Fruit fly (Drosophila melanogaster) whole organism, embryonic: ENCODE results near the gene ppk13.

Experiments
- ATbp ChIP-seq: fragments of 200-800 bp; sonication (Bioruptor generic); optimal IDR thresholded peaks from 2 replicates; lab custom pipeline; 2017; ENCODE audit warnings: missing biosample characterization, mild to moderate bottlenecking, missing genetic modification characterization, missing genetic modification reagents
- Atf3 ChIP-seq: fragments of 200-800 bp; sonication (Bioruptor generic); optimal IDR thresholded peaks from 3 replicates; lab custom pipeline; 2016; ENCODE audit warnings: missing biosample characterization, missing genetic modification characterization
- BEAF-32 ChIP-seq: fragments of 200-800 bp; sonication (Bioruptor generic); optimal IDR thresholded peaks from 3 replicates; lab custom pipeline; 2017; ENCODE audit warnings: missing biosample characterization, missing genetic modification characterization, mild to moderate bottlenecking, moderate library complexity, missing genetic modification reagents
- CG10366 ChIP-seq: fragments of 200-800 bp; sonication (Bioruptor generic); IDR thresholded peaks from 2 replicates; pipeline ENCODE4 v1.3.6; 2022; ENCODE audit warnings: missing biosample characterization, missing genetic modification characterization
- CG10431 ChIP-seq: fragments of 200-800 bp; sonication (Bioruptor generic); optimal IDR thresholded peaks from 3 replicates; lab custom pipeline; 2018; ENCODE audit warnings: missing biosample characterization, mild to moderate bottlenecking, missing genetic modification characterization
- CG11247 ChIP-seq: fragments of 200-800 bp; sonication (Bioruptor generic); IDR thresholded peaks from 2 replicates; pipeline ENCODE4 v1.3.6; 2022; ENCODE audit warnings: missing biosample characterization, missing genetic modification characterization
- CG11560 ChIP-seq: fragments of 200-800 bp; sonication (Bioruptor generic); IDR thresholded peaks from 3 replicates; pipeline ENCODE4 v1.3.6; 2022; ENCODE audit warnings: missing biosample characterization, missing genetic modification characterization
- CG12236 ChIP-seq: fragments of 200-800 bp; sonication (Bioruptor generic); optimal IDR thresholded peaks from 2 replicates; lab custom pipeline; 2016; ENCODE audit warnings: missing biosample characterization, missing genetic modification characterization
- CG12299 ChIP-seq: fragments of 200-800 bp; sonication (Bioruptor generic); optimal IDR thresholded peaks from 2 replicates; lab custom pipeline; 2018; ENCODE audit warnings: missing biosample characterization, mild to moderate bottlenecking, missing genetic modification characterization
- CG12391 ChIP-seq: fragments of 200-800 bp; sonication (Bioruptor generic); optimal IDR thresholded peaks from 3 replicates; lab custom pipeline; 2018; ENCODE audit warnings: missing biosample characterization, mild to moderate bottlenecking, missing genetic modification characterization, moderate library complexity
- CG13424 ChIP-seq: fragments of 200-800 bp; sonication (Bioruptor generic); optimal IDR thresholded peaks from 2 replicates; lab custom pipeline; 2019; ENCODE audit warnings: missing biosample characterization, mild to moderate bottlenecking, missing genetic modification characterization, moderate library complexity
- CG17186 ChIP-seq: fragments of 200-800 bp; sonication (Bioruptor generic); optimal IDR thresholded peaks from 3 replicates; lab custom pipeline; 2017; ENCODE audit warnings: missing biosample characterization, missing genetic modification reagents, missing genetic modification characterization
- CG17829 ChIP-seq: fragments of 200-800 bp; optimal IDR thresholded peaks from 2 replicates; lab custom pipeline; 2019; ENCODE audit warnings: missing biosample characterization, mild to moderate bottlenecking, missing genetic modification characterization, moderate library complexity
- CG1792 ChIP-seq: fragments of 200-800 bp; sonication (Bioruptor generic); optimal IDR thresholded peaks from 2 replicates; lab custom pipeline; 2016; ENCODE audit warnings: missing biosample characterization, missing genetic modification characterization
- CG2678 ChIP-seq: fragments of 200-800 bp; sonication (Bioruptor generic); optimal IDR thresholded peaks from 3 replicates; lab custom pipeline; 2019; ENCODE audit warnings: missing biosample characterization, mild to moderate bottlenecking, missing genetic modification characterization, moderate library complexity
- CG30431 ChIP-seq: fragments of 200-800 bp; sonication (Bioruptor generic); optimal IDR thresholded peaks from 2 replicates; lab custom pipeline; 2017; ENCODE audit warnings: missing biosample characterization, missing genetic modification characterization
- CG31388 ChIP-seq: fragments of 200-800 bp; sonication (Bioruptor generic); optimal IDR thresholded peaks from 2 replicates; lab custom pipeline; 2016; ENCODE audit warnings: missing biosample characterization, missing genetic modification characterization
- CG34224 ChIP-seq: fragments of 200-800 bp; sonication (Bioruptor generic); IDR thresholded peaks from 3 replicates; pipeline ENCODE4 v1.3.6; 2022; ENCODE audit warnings: missing biosample characterization, missing genetic modification characterization; ENCODE audit not compliant: partially characterized antibody
- CG4404 ChIP-seq: fragments of 200-800 bp; sonication (Bioruptor generic); IDR thresholded peaks from 2 replicates; pipeline ENCODE4 v1.3.6; 2022; ENCODE audit warnings: missing biosample characterization, missing genetic modification characterization
- CG7839 ChIP-seq: fragments of 200-800 bp; sonication (Bioruptor generic); optimal IDR thresholded peaks from 3 replicates; lab custom pipeline; 2018; ENCODE audit warnings: missing biosample characterization, mild to moderate bottlenecking, missing genetic modification characterization, moderate library complexity
- CG8359 ChIP-seq: fragments of 200-800 bp; sonication (Bioruptor generic); optimal IDR thresholded peaks from 2 replicates; lab custom pipeline; 2017; ENCODE audit warnings: missing biosample characterization, mild to moderate bottlenecking, missing genetic modification characterization, borderline replicate concordance
- CG8478 ChIP-seq: fragments of >200 bp; optimal IDR thresholded peaks from 2 replicates; lab custom pipeline; 2018
- CG8765 ChIP-seq: fragments of 200-800 bp; sonication (Bioruptor generic); IDR thresholded peaks from 2 replicates; pipeline ENCODE4 v1.3.6; 2022; ENCODE audit warnings: missing biosample characterization, missing genetic modification characterization
- CkIIα-i1 ChIP-seq: fragments of 200-800 bp; sonication (Bioruptor generic); IDR thresholded peaks from 2 replicates; pipeline ENCODE4 v1.3.6; 2022; ENCODE audit warnings: missing biosample characterization, missing genetic modification characterization
- D19B ChIP-seq: fragments of 200-800 bp; sonication (Bioruptor generic); optimal IDR thresholded peaks from 2 replicates; lab custom pipeline; 2017; ENCODE audit warnings: missing biosample characterization, mild to moderate bottlenecking, missing genetic modification characterization
- Eip74EF ChIP-seq, 2 experiments: fragments of 200-800 bp in 1 of 2; fragments of >200 bp in 1 of 2; sonication (Bioruptor generic) in 1 of 2; optimal IDR thresholded peaks; 2 replicates each; lab custom pipeline; 2017 to 2019; ENCODE audit warnings: missing biosample characterization in 2 of 2, missing genetic modification characterization in 2 of 2, mild to moderate bottlenecking in 1 of 2, moderate library complexity in 1 of 2
- H2.0 ChIP-seq: fragments of 200-800 bp; sonication (Bioruptor generic); IDR thresholded peaks from 2 replicates; pipeline ENCODE4 v1.3.6; 2022; ENCODE audit warnings: missing biosample characterization, missing genetic modification characterization
- HLHmδ ChIP-seq: fragments of 200-800 bp; sonication (Bioruptor generic); optimal IDR thresholded peaks from 2 replicates; lab custom pipeline; 2018; ENCODE audit warnings: missing biosample characterization, mild to moderate bottlenecking, missing genetic modification characterization, moderate library complexity
- Hand ChIP-seq: fragments of 200-800 bp; sonication (Bioruptor generic); optimal IDR thresholded peaks from 2 replicates; lab custom pipeline; 2017; ENCODE audit warnings: mild to moderate bottlenecking, missing biosample characterization, missing genetic modification reagents, missing genetic modification characterization
- Six4 ChIP-seq: fragments of 200-800 bp; sonication (Bioruptor generic); optimal IDR thresholded peaks from 2 replicates; lab custom pipeline; 2016; ENCODE audit warnings: missing biosample characterization, missing genetic modification characterization
- Taf1 ChIP-seq: fragments of 200-800 bp; sonication (Bioruptor generic); IDR thresholded peaks from 2 replicates; pipeline ENCODE4 v1.3.6; 2022; ENCODE audit warnings: missing biosample characterization, missing genetic modification characterization
- ac ChIP-seq: fragments of 200-800 bp; sonication (Bioruptor generic); optimal IDR thresholded peaks from 3 replicates; lab custom pipeline; 2017; ENCODE audit warnings: missing biosample characterization, mild to moderate bottlenecking, missing genetic modification characterization
- amos ChIP-seq: fragments of 200-800 bp; sonication (Bioruptor generic); IDR thresholded peaks from 2 replicates; pipeline ENCODE4 v1.3.6; 2022; ENCODE audit warnings: missing biosample characterization, missing genetic modification characterization; ENCODE audit not compliant: partially characterized antibody
- ase ChIP-seq: fragments of 200-800 bp; sonication (Bioruptor generic); IDR thresholded peaks from 3 replicates; pipeline ENCODE4 v1.3.6; 2022; ENCODE audit warnings: missing biosample characterization, missing genetic modification characterization
- ci ChIP-seq: fragments of 200-800 bp; sonication (Bioruptor generic); IDR thresholded peaks from 3 replicates; pipeline ENCODE4 v1.3.6; 2022; ENCODE audit warnings: missing biosample characterization, missing genetic modification characterization
- dmrt11E ChIP-seq: fragments of 200-800 bp; sonication (Bioruptor generic); optimal IDR thresholded peaks from 3 replicates; lab custom pipeline; 2018; ENCODE audit warnings: missing biosample characterization, mild to moderate bottlenecking, missing genetic modification characterization, moderate library complexity
- dmrt99B ChIP-seq: fragments of 200-800 bp; sonication (Bioruptor generic); optimal IDR thresholded peaks from 2 replicates; lab custom pipeline; 2018; ENCODE audit warnings: missing biosample characterization, mild to moderate bottlenecking, missing genetic modification characterization, moderate library complexity
- esg ChIP-seq: fragments of 200-800 bp; sonication (Bioruptor generic); conservative IDR thresholded peaks from 2 replicates; pipeline ENCODE4 v1.3.6; 2022; ENCODE audit warnings: missing biosample characterization, missing genetic modification characterization
- fd64A ChIP-seq: fragments of 200-800 bp; sonication (Bioruptor generic); optimal IDR thresholded peaks from 3 replicates; lab custom pipeline; 2018; ENCODE audit warnings: missing biosample characterization, mild to moderate bottlenecking, missing genetic modification characterization
- fru ChIP-seq: fragments of >200 bp; optimal IDR thresholded peaks from 2 replicates; lab custom pipeline; 2017
- gcm2 ChIP-seq: fragments of 200-800 bp; sonication (Bioruptor generic); optimal IDR thresholded peaks from 2 replicates; lab custom pipeline; 2016; ENCODE audit warnings: missing biosample characterization, missing genetic modification characterization
- insv ChIP-seq, 2 experiments: fragments of 200-800 bp; sonication (Bioruptor generic); optimal IDR thresholded peaks; 3 replicates each; lab custom pipeline; 2016 to 2018; ENCODE audit warnings: missing biosample characterization in 2 of 2, missing genetic modification characterization in 2 of 2
- klu ChIP-seq: fragments of 200-800 bp; sonication (Bioruptor generic); IDR thresholded peaks from 2 replicates; pipeline ENCODE4 v1.3.6; 2022; ENCODE audit warnings: missing biosample characterization, missing genetic modification characterization
- pb ChIP-seq: fragments of 200-800 bp; sonication (Bioruptor generic); optimal IDR thresholded peaks from 3 replicates; lab custom pipeline; 2016; ENCODE audit warnings: missing biosample characterization, missing genetic modification characterization
- pum ChIP-seq: fragments of 200-800 bp; sonication (Bioruptor generic); optimal IDR thresholded peaks from 2 replicates; lab custom pipeline; 2016; ENCODE audit warnings: missing biosample characterization, missing genetic modification characterization
- salm ChIP-seq: fragments of 200-800 bp; sonication (Bioruptor generic); optimal IDR thresholded peaks from 2 replicates; lab custom pipeline; 2018; ENCODE audit warnings: missing biosample characterization, mild to moderate bottlenecking, missing genetic modification characterization
- sd ChIP-seq: fragments of 200-800 bp; sonication (Bioruptor generic); optimal IDR thresholded peaks from 3 replicates; lab custom pipeline; 2018; ENCODE audit warnings: missing biosample characterization, mild to moderate bottlenecking, missing genetic modification characterization, moderate library complexity
- stc ChIP-seq: fragments of 200-800 bp; sonication (Bioruptor generic); IDR thresholded peaks from 2 replicates; pipeline ENCODE4 v1.3.6; 2022; ENCODE audit warnings: missing biosample characterization, missing genetic modification characterization
- tna ChIP-seq: fragments of 200-800 bp; sonication (Bioruptor generic); IDR thresholded peaks from 2 replicates; pipeline ENCODE4 v1.3.6; 2022; ENCODE audit warnings: missing biosample characterization, missing genetic modification characterization; ENCODE audit not compliant: partially characterized antibody
- wor ChIP-seq: fragments of 200-800 bp; sonication (Bioruptor generic); IDR thresholded peaks from 2 replicates; pipeline ENCODE4 v1.3.6; 2022; ENCODE audit warnings: missing biosample characterization, missing genetic modification characterization
- zen2 ChIP-seq: fragments of 200-800 bp; sonication (Bioruptor generic); IDR thresholded peaks from 3 replicates; pipeline ENCODE4 v1.3.6; 2022; ENCODE audit warnings: missing biosample characterization, missing genetic modification characterization; ENCODE audit not compliant: partially characterized antibody

Gene ppk13

dm6 chr2L:21038723-21039122 lies 49.8 kb downstream of the ppk13 start (continued):
- TF ChIP-seq CG30431 (GFP tag; lab: Kevin White, UChicago): peak; percentile 22
- TF ChIP-seq CG8478: no peak
- TF ChIP-seq wor: no peak
- TF ChIP-seq CG2678 (tag; lab: Kevin White, UChicago): peak; percentile 79
- no peak for TF ChIP-seq pum (GFP tag; lab: Kevin White, UChicago)
- TF ChIP-seq ase: 0 out of 3 replicates have a peak, but pooled peaks have one; percentile 31
- TF ChIP-seq dmrt11E (tag; lab: Kevin White, UChicago): peak; percentile 62
- TF ChIP-seq CG17186 (GFP tag; lab: Kevin White, UChicago): no peak
- no peak for TF ChIP-seq CG12299 (tag; lab: Kevin White, UChicago)
- TF ChIP-seq ATbp (GFP tag; lab: Kevin White, UChicago): peak; percentile 54
- TF ChIP-seq Atf3 (GFP tag; lab: Kevin White, UChicago): peak; percentile 37
- TF ChIP-seq insv (GFP tag; optimal IDR thresholded peaks at IDR 0.05; lab: Kevin White, UChicago): no peak
- no peak for TF ChIP-seq HLHmδ
- TF ChIP-seq esg: peak; percentile 64
- peak; percentile 49; the same call in 1 of the 2 replicates for TF ChIP-seq H2.0 (GFP tag; lab: Robert Waterston, UW)
- TF ChIP-seq CG11560 (tag; lab: Robert Waterston, UW): no peak
- no peak for TF ChIP-seq tna (GFP tag; lab: Robert Waterston, UW)
- peak in 1 of 2 experiments; percentile 26 for TF ChIP-seq Eip74EF (GFP tag; optimal IDR thresholded peaks at IDR 0.05; lab: Kevin White, UChicago)
- no peak for TF ChIP-seq fru (lab: Kevin White, UChicago)
- TF ChIP-seq CG13424 (tag; lab: Kevin White, UChicago): peak; percentile 49
- peak; percentile 44 for TF ChIP-seq sd (tag; lab: Kevin White, UChicago)
- TF ChIP-seq dmrt99B (tag; lab: Kevin White, UChicago): peak; percentile 67
- no peak for TF ChIP-seq CG10431 (GFP tag; lab: Kevin White, UChicago)
- TF ChIP-seq CG12391 (tag; lab: Kevin White, UChicago): peak; percentile 70
- TF ChIP-seq CG10366 (GFP tag; lab: Robert Waterston, UW): peak; percentile 71
- TF ChIP-seq CG1792 (GFP tag; lab: Kevin White, UChicago): peak; percentile 37
- TF ChIP-seq fd64A (GFP tag; lab: Kevin White, UChicago): no peak
- no peak for TF ChIP-seq pb (GFP tag; lab: Kevin White, UChicago)
- peak; percentile 8 for TF ChIP-seq gcm2 (GFP tag; lab: Kevin White, UChicago)
- no peak for TF ChIP-seq CG31388 (GFP tag; lab: Kevin White, UChicago)
- TF ChIP-seq CG12236 (GFP tag; lab: Kevin White, UChicago): peak; percentile 7
- TF ChIP-seq CkIIα-i1 (GFP tag; lab: Robert Waterston, UW): no peak
- 0 out of 2 replicates have a peak, but pooled peaks have one; percentile 26 for TF ChIP-seq CG11247 (GFP tag; lab: Robert Waterston, UW)
- TF ChIP-seq CG8359 (GFP tag; lab: Kevin White, UChicago): peak; percentile 25
- TF ChIP-seq Taf1: no peak
- peak; percentile 51 for TF ChIP-seq Six4 (GFP tag; lab: Kevin White, UChicago)
- peak; percentile 19; the same call in 1 of the 2 replicates for TF ChIP-seq CG4404 (GFP tag; lab: Robert Waterston, UW)
- TF ChIP-seq CG34224 (GFP tag; lab: Robert Waterston, UW): no peak
- peak; percentile 37 for TF ChIP-seq CG17829 (tag; lab: Kevin White, UChicago)
- peak; percentile 48 for TF ChIP-seq salm
- TF ChIP-seq CG8765 (GFP tag; lab: Robert Waterston, UW): no peak
- TF ChIP-seq Hand (GFP tag; lab: Kevin White, UChicago): no peak
- TF ChIP-seq BEAF-32 (GFP tag; lab: Kevin White, UChicago): no peak
- no peak for TF ChIP-seq zen2
- TF ChIP-seq CG7839: peak; percentile 77
- TF ChIP-seq D19B (GFP tag; lab: Kevin White, UChicago): peak; percentile 31
- peak; percentile 75; the same call in 2 of the 3 replicates for TF ChIP-seq ci
- TF ChIP-seq klu: 0 out of 2 replicates have a peak, but pooled peaks have one; percentile 25
- no peak for TF ChIP-seq amos (GFP tag; lab: Robert Waterston, UW)
- no peak for TF ChIP-seq ac
- TF ChIP-seq stc: 0 out of 2 replicates have a peak, but pooled peaks have one; percentile 19
